Fruit fly (Drosophila melanogaster): Measurements from ENCODE around the gene p38a.

DNA sequence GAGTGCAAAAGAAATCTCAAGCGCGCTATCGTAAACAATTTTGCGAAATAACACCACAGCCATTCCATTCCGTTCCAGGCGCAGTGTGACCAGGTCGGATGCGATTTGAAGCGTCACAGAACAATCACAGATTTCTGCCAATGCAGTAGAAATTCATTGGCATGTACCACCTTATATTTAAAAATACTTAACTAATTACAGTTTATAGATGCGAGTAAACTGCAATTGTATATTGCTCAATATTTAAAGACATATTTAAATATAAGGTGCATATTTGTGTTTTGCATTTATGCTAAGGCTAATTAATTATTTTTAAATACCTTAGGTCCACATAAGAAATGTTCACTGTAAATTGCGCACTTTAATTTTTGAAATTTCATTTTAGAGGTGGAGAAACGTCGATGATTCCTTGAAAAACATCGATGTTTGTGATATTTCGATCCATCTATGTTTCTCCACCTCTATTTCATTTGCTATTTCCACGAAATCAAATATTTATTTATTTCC lies 41.3 kb upstream of the p38a start, which contains the start of the genes SMC6 and CG6204:
- TF ChIP-seq Hr83 (GFP tag; optimal IDR thresholded peaks at IDR 0.05; ENCODE audit: poor library complexity, severe bottlenecking), result peak; percentile 48
- peak; percentile 89 for TF ChIP-seq br (GFP tag; optimal IDR thresholded peaks at IDR 0.05)
- TF ChIP-seq brk (GFP tag; optimal IDR thresholded peaks at IDR 0.05), result no peak
- TF ChIP-seq psq (GFP tag; optimal IDR thresholded peaks at IDR 0.05), result peak; percentile 90
- no peak for TF ChIP-seq usp (GFP tag; optimal IDR thresholded peaks at IDR 0.05)
- TF ChIP-seq dmrt93B (GFP tag; optimal IDR thresholded peaks at IDR 0.05), result peak; percentile 93
- TF ChIP-seq Dfd (GFP tag; optimal IDR thresholded peaks at IDR 0.05), result no peak
- peak; percentile 98 for TF ChIP-seq HLH106 (tag; optimal IDR thresholded peaks at IDR 0.05)
- TF ChIP-seq Dif (GFP tag; optimal IDR thresholded peaks at IDR 0.05; ENCODE audit: partially characterized antibody), result no peak
- no peak for TF ChIP-seq dl (GFP tag; optimal IDR thresholded peaks at IDR 0.05; ENCODE audit: insufficient read depth in 1 of 2, partially characterized antibody in 2 of 2)
- TF ChIP-seq lola (GFP tag; optimal IDR thresholded peaks at IDR 0.05), result no peak
- TF ChIP-seq rgr (GFP tag; optimal IDR thresholded peaks at IDR 0.05), result peak; percentile 95
- no peak for TF ChIP-seq Myc (optimal IDR thresholded peaks at IDR 0.05)
- no peak for TF ChIP-seq Abd-B (GFP tag; optimal IDR thresholded peaks at IDR 0.05)

Measured in whole organism, wandering third instar larva.